Worm (Caenorhabditis elegans): ENCODE data around the gene C27H6.9.

- TF ChIP-seq him-1 (tag; optimal IDR thresholded peaks at IDR 0.05) (no peak), W03F9.2 (tag; optimal IDR thresholded peaks at IDR 0.05) (no peak), dao-5 (tag; optimal IDR thresholded peaks at IDR 0.05) (no peak)
These were observed 6.5 kb upstream of the C27H6.9 start, which contains the start of gene unc-41 for ce11 chrV:9976138-9976537.
